Fruit fly (Drosophila melanogaster): ENCODE data around the gene CG3744.

DNA sequence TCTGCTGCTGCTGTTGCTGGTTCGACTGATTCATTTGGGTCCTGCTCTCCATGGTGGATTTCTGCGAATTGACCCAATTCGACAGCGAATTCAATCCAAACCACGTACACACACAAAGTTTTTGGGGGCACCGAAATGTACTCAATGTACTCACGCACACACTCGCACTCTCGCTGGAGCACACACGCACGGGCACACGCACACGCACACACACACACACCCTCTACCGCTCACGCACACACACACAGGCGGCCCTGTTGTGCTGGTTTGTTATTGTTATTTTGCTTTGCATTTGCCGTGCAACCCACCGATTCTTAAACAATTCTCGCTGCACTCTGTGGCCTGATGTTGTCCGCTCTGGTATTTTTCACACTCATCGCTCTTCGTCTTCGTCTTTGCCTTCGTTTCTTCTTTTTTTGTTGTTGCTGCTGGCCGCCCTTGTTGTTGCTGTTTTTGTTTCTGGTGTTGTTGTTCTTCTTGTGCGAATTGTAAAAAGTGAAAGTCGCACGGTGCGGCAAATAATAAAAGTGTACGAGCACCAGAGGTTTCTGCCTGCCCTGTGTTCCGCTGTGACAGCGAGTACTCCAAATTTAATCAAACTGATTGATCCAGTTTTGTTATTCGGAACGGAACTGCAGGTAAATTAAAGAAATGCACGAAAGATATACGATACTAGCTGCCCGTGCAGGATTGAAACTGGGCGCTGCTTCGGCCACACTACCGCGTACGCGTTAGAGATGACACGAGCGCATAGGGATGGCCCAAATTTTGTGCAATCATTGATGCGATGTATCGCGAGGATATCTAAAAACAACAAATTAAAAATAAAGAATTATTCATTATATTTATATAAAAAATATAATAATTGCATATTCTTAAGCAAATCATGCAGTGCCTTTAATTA is at the start of gene CG3744:
- TF ChIP-seq CG14860 (GFP tag; IDR thresholded peaks at IDR 0.05; ENCODE audit: partially characterized antibody) (peak; percentile 89), CG12299 (tag; optimal IDR thresholded peaks at IDR 0.05) (peak; percentile 86), CG32532 (GFP tag; IDR thresholded peaks at IDR 0.05) (peak; percentile 97), CG32772 (GFP tag; IDR thresholded peaks at IDR 0.05) (peak; percentile 93), cwo (GFP tag; optimal IDR thresholded peaks at IDR 0.05) (no peak), bab2 (GFP tag; optimal IDR thresholded peaks at IDR 0.05) (peak; percentile 75), CG10462 (GFP tag; optimal IDR thresholded peaks at IDR 0.05) (peak; percentile 79)

Measured in whole organism, embryonic.